Fruit fly (Drosophila melanogaster) whole organism: Measurements from ENCODE around the gene CG16790.

Experiments
- CG8478 ChIP-seq: fragments of >200 bp; optimal IDR thresholded peaks from 2 replicates; lab custom pipeline; 2018; ENCODE audit warnings: inconsistent platforms
- Dll ChIP-seq: fragments of >200 bp; optimal IDR thresholded peaks from 2 replicates; lab custom pipeline; 2017
- EcR ChIP-seq, 2 experiments: fragments of >200 bp; optimal IDR thresholded peaks; 2 replicates each; lab custom pipeline; 2017; ENCODE audit warnings: missing biosample characterization in 2 of 2, missing genetic modification characterization in 2 of 2, missing genetic modification reagents in 2 of 2
- pan ChIP-seq: fragments of >200 bp; optimal IDR thresholded peaks from 2 replicates; lab custom pipeline; 2017
- psq ChIP-seq: fragments of >200 bp; optimal IDR thresholded peaks from 2 replicates; lab custom pipeline; 2017
- usp ChIP-seq: fragments of >200 bp; optimal IDR thresholded peaks from 2 replicates; lab custom pipeline; 2017; ENCODE audit warnings: missing biosample characterization, missing genetic modification characterization, mixed read lengths

- no peak for TF ChIP-seq psq
- no peak for TF ChIP-seq pan (lab: Kevin White, UChicago)
- TF ChIP-seq Dll (lab: Kevin White, UChicago), result no peak
- no peak for TF ChIP-seq CG8478
- no peak for TF ChIP-seq usp
- TF ChIP-seq EcR (GFP tag; optimal IDR thresholded peaks at IDR 0.05; lab: Kevin White, UChicago), result no peak
These were observed 11.1 kb upstream of the CG16790 start, which contains the start of gene CG8301 for dm6 chr3R:9581089-9581520.
